Fruit fly (Drosophila melanogaster): ENCODE results near the gene CG5953.

The CG5953 gene

DNA sequence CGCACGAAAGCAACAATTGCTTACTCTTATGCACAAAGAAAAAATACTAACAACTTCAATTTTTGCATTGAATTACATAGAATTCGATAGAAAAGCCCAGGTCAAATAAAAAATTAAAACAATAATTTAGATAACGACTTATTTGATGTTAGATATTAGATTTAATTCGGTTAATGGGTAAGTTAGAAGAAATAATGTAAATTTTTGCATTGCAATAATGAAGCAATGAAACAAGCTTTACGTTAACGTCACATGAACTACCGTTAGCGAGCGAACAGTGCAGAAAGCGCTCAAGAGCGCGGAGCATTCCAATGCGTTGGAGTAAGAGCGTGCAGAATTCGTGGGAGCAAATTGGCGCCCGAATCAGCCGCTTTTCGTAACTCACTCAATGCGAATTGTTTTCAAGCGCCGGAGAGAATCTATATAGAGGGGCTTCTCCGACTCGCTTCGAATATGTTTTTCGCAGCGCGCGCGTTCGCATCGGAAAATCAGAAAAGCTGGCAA, 11.9 kb upstream of the CG5953 start, which contains the start of gene mtgo:
mtgo (plus strand) TSS at position 454 of the 504 bp plus-strand sequence.
- TF ChIP-seq CG16863 (GFP tag; optimal IDR thresholded peaks at IDR 0.05) = no peak
- TF ChIP-seq CG8281 (tag; optimal IDR thresholded peaks at IDR 0.05) = peak; percentile 25
- peak; percentile 34 for TF ChIP-seq sd (tag; optimal IDR thresholded peaks at IDR 0.05)
- no peak for TF ChIP-seq dimm (GFP tag; IDR thresholded peaks at IDR 0.05)
- TF ChIP-seq salm (tag; optimal IDR thresholded peaks at IDR 0.05) = no peak
- no peak for TF ChIP-seq NK7.1 (GFP tag; optimal IDR thresholded peaks at IDR 0.05)
- TF ChIP-seq esg (GFP tag; conservative IDR thresholded peaks at IDR 0.05) = no peak
- TF ChIP-seq Taf1 (GFP tag; IDR thresholded peaks at IDR 0.05) = no peak
- peak; percentile 87 for TF ChIP-seq scrt (GFP tag; optimal IDR thresholded peaks at IDR 0.05)
- TF ChIP-seq chinmo (GFP tag; IDR thresholded peaks at IDR 0.05; ENCODE audit: partially characterized antibody) = no peak; the same call in 3 of the 4 replicates
- TF ChIP-seq HmgD (GFP tag; optimal IDR thresholded peaks at IDR 0.05) = no peak
- TF ChIP-seq Hey (tag; optimal IDR thresholded peaks at IDR 0.05) = no peak
- no peak for TF ChIP-seq al (GFP tag; IDR thresholded peaks at IDR 0.05)
- no peak for TF ChIP-seq CG4282 (GFP tag; optimal IDR thresholded peaks at IDR 0.05)
- no peak for TF ChIP-seq jumu (GFP tag; optimal IDR thresholded peaks at IDR 0.05)
- TF ChIP-seq CG13624 (GFP tag; optimal IDR thresholded peaks at IDR 0.05) = no peak
- TF ChIP-seq chm (GFP tag; IDR thresholded peaks at IDR 0.05) = no peak
- no peak for TF ChIP-seq otp (GFP tag; IDR thresholded peaks at IDR 0.05)
- no peak for TF ChIP-seq gro (GFP tag; optimal IDR thresholded peaks at IDR 0.05)
- TF ChIP-seq CG10959 (GFP tag; IDR thresholded peaks at IDR 0.05) = no peak
- no peak for TF ChIP-seq CG4730 (GFP tag; IDR thresholded peaks at IDR 0.05)
- TF ChIP-seq lmd (GFP tag; IDR thresholded peaks at IDR 0.05) = no peak
- TF ChIP-seq CG32767 (GFP tag; IDR thresholded peaks at IDR 0.05) = no peak
- TF ChIP-seq CG11398 (GFP tag; optimal IDR thresholded peaks at IDR 0.05) = no peak
- no peak for TF ChIP-seq CG4854 (GFP tag; optimal IDR thresholded peaks at IDR 0.05)
- peak; percentile 59; the same call in 1 of the 2 replicates for TF ChIP-seq stc (GFP tag; IDR thresholded peaks at IDR 0.05)
- TF ChIP-seq nom (GFP tag; optimal IDR thresholded peaks at IDR 0.05) = no peak
- TF ChIP-seq CG6272 (GFP tag; IDR thresholded peaks at IDR 0.05) = no peak
- no peak for TF ChIP-seq gsb-n (tag; optimal IDR thresholded peaks at IDR 0.05)
- TF ChIP-seq ap (GFP tag; IDR thresholded peaks at IDR 0.05) = no peak
- no peak for TF ChIP-seq Dref (GFP tag; IDR thresholded peaks at IDR 0.05)
- TF ChIP-seq inv (GFP tag; IDR thresholded peaks at IDR 0.05; ENCODE audit: partially characterized antibody) = no peak
- TF ChIP-seq Scr (GFP tag; IDR thresholded peaks at IDR 0.05; ENCODE audit: partially characterized antibody) = no peak
- no peak for TF ChIP-seq Xbp1 (GFP tag; optimal IDR thresholded peaks at IDR 0.05)
- no peak for TF ChIP-seq stwl (tag; optimal IDR thresholded peaks at IDR 0.05)
- TF ChIP-seq CG11093 (GFP tag; IDR thresholded peaks at IDR 0.05) = peak; percentile 42; the same call in 1 of the 3 replicates
- TF ChIP-seq CG14441 (GFP tag; IDR thresholded peaks at IDR 0.05) = peak; percentile 63
- TF ChIP-seq pb (GFP tag; optimal IDR thresholded peaks at IDR 0.05) = no peak
- no peak for TF ChIP-seq eyg (GFP tag; optimal IDR thresholded peaks at IDR 0.05)
- TF ChIP-seq CG31224 (GFP tag; IDR thresholded peaks at IDR 0.05) = no peak
- no peak for TF ChIP-seq CG17912 (GFP tag; optimal IDR thresholded peaks at IDR 0.05)
- TF ChIP-seq CG6254 (GFP tag; optimal IDR thresholded peaks at IDR 0.05) = peak; percentile 43
- no peak for TF ChIP-seq Dll (GFP tag; IDR thresholded peaks at IDR 0.05; ENCODE audit: partially characterized antibody)
- no peak for TF ChIP-seq CTCF (GFP tag; optimal IDR thresholded peaks at IDR 0.05)
- TF ChIP-seq bbx (GFP tag; IDR thresholded peaks at IDR 0.05; ENCODE audit: partially characterized antibody) = no peak; the same call in 1 of the 2 replicates
- no peak for TF ChIP-seq CG15073 (GFP tag; optimal IDR thresholded peaks at IDR 0.05)
- peak; percentile 50 for TF ChIP-seq Asciz (GFP tag; optimal IDR thresholded peaks at IDR 0.05)
- TF ChIP-seq E2f1 (GFP tag; IDR thresholded peaks at IDR 0.05) = no peak; the same call in 1 of the 2 replicates
- peak; percentile 50 for TF ChIP-seq CG6854 (GFP tag; optimal IDR thresholded peaks at IDR 0.05)
- TF ChIP-seq CG33557 (GFP tag; optimal IDR thresholded peaks at IDR 0.05) = no peak
- peak; percentile 19 for TF ChIP-seq CG18764 (GFP tag; optimal IDR thresholded peaks at IDR 0.05)
- TF ChIP-seq CG31441 (GFP tag; IDR thresholded peaks at IDR 0.05) = peak; percentile 73
